Worm (Caenorhabditis elegans): ENCODE results near the gene fipr-3.

- TF ChIP-seq tab-1 (GFP tag; IDR thresholded peaks at IDR 0.05) (no peak), klf-2 (GFP tag; conservative IDR thresholded peaks at IDR 0.05) (no peak), T22C8.4 (GFP tag; IDR thresholded peaks at IDR 0.05) (no peak), med-1 (GFP tag; optimal IDR thresholded peaks at IDR 0.05; ENCODE audit: insufficient read depth) (no peak), flt-1 (GFP tag; IDR thresholded peaks at IDR 0.05) (no peak), ztf-23 (GFP tag; IDR thresholded peaks at IDR 0.05) (no peak), ref-1 (GFP tag; conservative IDR thresholded peaks at IDR 0.05) (no peak)
These were observed 7.6 kb upstream of the fipr-3 start, which contains the start of gene F23D12.10 for ce11 chrX:14415641-14416040.
